Worm (Caenorhabditis elegans) whole organism, late embryonic: ENCODE measurements around the gene Y45F10C.1.

ENCODE experiments used
- C08G9.2 ChIP-seq: sonication (generic microtip); optimal IDR thresholded peaks from 2 replicates; lab custom pipeline; 2016; ENCODE audit warnings: mild to moderate bottlenecking, missing genetic modification characterization, moderate library complexity, missing compliant biosample characterization
- K09A11.1 ChIP-seq: sonication (generic microtip); optimal IDR thresholded peaks from 2 replicates; lab custom pipeline; 2017; ENCODE audit warnings: antibody characterized with exemption, mild to moderate bottlenecking, missing genetic modification characterization, missing compliant biosample characterization; ENCODE audit not compliant: insufficient read depth
- T23F11.4 ChIP-seq: fragments of 200-800 bp; sonication (Bioruptor generic); optimal IDR thresholded peaks from 2 replicates; lab custom pipeline; 2018; ENCODE audit warnings: mild to moderate bottlenecking, missing genetic modification characterization, missing compliant biosample characterization
- Y22D7AL.16 ChIP-seq: sonication (generic microtip); optimal IDR thresholded peaks from 2 replicates; lab custom pipeline; 2016; ENCODE audit warnings: missing genetic modification characterization, missing compliant biosample characterization
- ahr-1 ChIP-seq: sonication (generic microtip); optimal IDR thresholded peaks from 2 replicates; lab custom pipeline; 2016; ENCODE audit warnings: missing genetic modification characterization, missing compliant biosample characterization
- ama-1 ChIP-seq: fragments of 150-350 bp; optimal IDR thresholded peaks from 2 replicates; lab custom pipeline; 2014
- ceh-14 ChIP-seq: sonication (generic microtip); optimal IDR thresholded peaks from 2 replicates; lab custom pipeline; 2016; ENCODE audit warnings: missing genotype, missing genetic modification characterization, missing compliant biosample characterization
- ceh-18 ChIP-seq: sonication (generic microtip); optimal IDR thresholded peaks from 2 replicates; lab custom pipeline; 2016; ENCODE audit warnings: missing genetic modification characterization, missing compliant biosample characterization
- ceh-22 ChIP-seq: sonication (generic microtip); optimal IDR thresholded peaks from 2 replicates; lab custom pipeline; 2017; ENCODE audit warnings: missing biosample characterization, missing genetic modification characterization
- ceh-31 ChIP-seq: sonication (generic microtip); optimal IDR thresholded peaks from 2 replicates; lab custom pipeline; 2016; ENCODE audit warnings: missing genetic modification characterization, missing compliant biosample characterization
- che-1 ChIP-seq: sonication (generic microtip); optimal IDR thresholded peaks from 2 replicates; lab custom pipeline; 2016; ENCODE audit warnings: mild to moderate bottlenecking, missing genetic modification characterization, missing compliant biosample characterization
- dmd-4 ChIP-seq: sonication (generic microtip); optimal IDR thresholded peaks from 2 replicates; lab custom pipeline; 2016; ENCODE audit warnings: borderline replicate concordance, missing genetic modification characterization, missing compliant biosample characterization
- dve-1 ChIP-seq: sonication (generic microtip); optimal IDR thresholded peaks from 2 replicates; lab custom pipeline; 2017; ENCODE audit warnings: antibody characterized with exemption, mild to moderate bottlenecking, missing genetic modification characterization, missing compliant biosample characterization
- elt-2 ChIP-seq: sonication (generic microtip); optimal IDR thresholded peaks from 2 replicates; lab custom pipeline; 2016; ENCODE audit warnings: missing genetic modification reagents, missing genetic modification characterization, missing compliant biosample characterization
- elt-4 ChIP-seq: sonication (generic microtip); optimal IDR thresholded peaks from 2 replicates; lab custom pipeline; 2016; ENCODE audit warnings: missing genetic modification characterization, missing compliant biosample characterization
- fax-1 ChIP-seq: sonication (generic microtip); optimal IDR thresholded peaks from 2 replicates; lab custom pipeline; 2016; ENCODE audit warnings: missing genotype, missing genetic modification characterization, missing compliant biosample characterization
- gmeb-2 ChIP-seq: sonication (generic microtip); optimal IDR thresholded peaks from 2 replicates; lab custom pipeline; 2016; ENCODE audit warnings: missing genetic modification characterization, inconsistent platforms, missing compliant biosample characterization
- hlh-6 ChIP-seq: sonication (generic microtip); optimal IDR thresholded peaks from 2 replicates; lab custom pipeline; 2016; ENCODE audit warnings: missing genotype, missing genetic modification characterization, missing compliant biosample characterization
- hlh-8 ChIP-seq: sonication (generic microtip); optimal IDR thresholded peaks from 2 replicates; lab custom pipeline; 2016; ENCODE audit warnings: missing genotype, missing genetic modification characterization, missing compliant biosample characterization
- lim-6 ChIP-seq: sonication (generic microtip); optimal IDR thresholded peaks from 2 replicates; lab custom pipeline; 2016; ENCODE audit warnings: missing genetic modification characterization, missing compliant biosample characterization
- lin-11 ChIP-seq: fragments of 200-800 bp; sonication (Bioruptor generic); optimal IDR thresholded peaks from 2 replicates; lab custom pipeline; 2018; ENCODE audit warnings: mild to moderate bottlenecking, missing genetic modification characterization, missing compliant biosample characterization
- nfya-1 ChIP-seq: sonication (generic microtip); optimal IDR thresholded peaks from 2 replicates; lab custom pipeline; 2017; ENCODE audit warnings: missing genetic modification characterization, mild to moderate bottlenecking, missing compliant biosample characterization, antibody characterized with exemption, moderate library complexity
- nhr-11 ChIP-seq: fragments of 150-350 bp; optimal IDR thresholded peaks from 2 replicates; lab custom pipeline; 2014; ENCODE audit warnings: missing biosample characterization, missing genetic modification characterization
- pax-1 ChIP-seq: fragments of 150-350 bp; optimal IDR thresholded peaks from 2 replicates; lab custom pipeline; 2014; ENCODE audit warnings: missing biosample characterization, missing genetic modification characterization
- pha-2 ChIP-seq: sonication (generic microtip); optimal IDR thresholded peaks from 2 replicates; lab custom pipeline; 2017; ENCODE audit warnings: mild to moderate bottlenecking, missing genetic modification characterization, missing compliant biosample characterization
- pha-4 ChIP-seq: fragments of 150-350 bp; optimal IDR thresholded peaks from 2 replicates; lab custom pipeline; 2018; ENCODE audit warnings: missing biosample characterization, missing genetic modification reagents, missing genetic modification characterization
- pqm-1 ChIP-seq: sonication (generic microtip); optimal IDR thresholded peaks from 2 replicates; lab custom pipeline; 2016; ENCODE audit warnings: missing genetic modification characterization, missing compliant biosample characterization
- pros-1 ChIP-seq: fragments of 150-350 bp; optimal IDR thresholded peaks from 2 replicates; lab custom pipeline; 2014; ENCODE audit warnings: missing biosample characterization, missing genetic modification reagents, missing genetic modification characterization
- rnt-1 ChIP-seq: sonication (generic microtip); optimal IDR thresholded peaks from 2 replicates; lab custom pipeline; 2016; ENCODE audit warnings: missing genetic modification characterization, missing compliant biosample characterization
- sdc-2 ChIP-seq: sonication (generic microtip); optimal IDR thresholded peaks from 2 replicates; lab custom pipeline; 2016; ENCODE audit warnings: missing genotype, missing genetic modification characterization, missing compliant biosample characterization
- sox-2 ChIP-seq: fragments of 200-800 bp; sonication (Bioruptor generic); IDR thresholded peaks from 2 replicates; pipeline ENCODE4 v1.3.6; 2022; ENCODE audit warnings: missing genetic modification reagents, missing genetic modification characterization, missing compliant biosample characterization
- sox-4 ChIP-seq: sonication (generic microtip); optimal IDR thresholded peaks from 2 replicates; lab custom pipeline; 2017; ENCODE audit warnings: mild to moderate bottlenecking, missing genetic modification characterization, inconsistent platforms, missing compliant biosample characterization
- syd-9 ChIP-seq: sonication (generic microtip); optimal IDR thresholded peaks from 2 replicates; lab custom pipeline; 2016; ENCODE audit warnings: mild to moderate bottlenecking, missing genetic modification characterization, moderate library complexity, missing compliant biosample characterization
- tbx-7 ChIP-seq: sonication (generic microtip); optimal IDR thresholded peaks from 2 replicates; lab custom pipeline; 2016; ENCODE audit warnings: missing genotype, missing genetic modification characterization, missing compliant biosample characterization
- ttx-3 ChIP-seq: sonication (generic microtip); optimal IDR thresholded peaks from 2 replicates; lab custom pipeline; 2016; ENCODE audit warnings: missing genetic modification reagents, missing genetic modification characterization, missing compliant biosample characterization
- unc-55 ChIP-seq: sonication (generic microtip); optimal IDR thresholded peaks from 2 replicates; lab custom pipeline; 2017; ENCODE audit warnings: missing biosample characterization, missing genetic modification reagents, missing genetic modification characterization
- unc-86 ChIP-seq: sonication (generic microtip); optimal IDR thresholded peaks from 2 replicates; lab custom pipeline; 2016; ENCODE audit warnings: missing genetic modification characterization, missing compliant biosample characterization

Gene Y45F10C.1

DNA sequence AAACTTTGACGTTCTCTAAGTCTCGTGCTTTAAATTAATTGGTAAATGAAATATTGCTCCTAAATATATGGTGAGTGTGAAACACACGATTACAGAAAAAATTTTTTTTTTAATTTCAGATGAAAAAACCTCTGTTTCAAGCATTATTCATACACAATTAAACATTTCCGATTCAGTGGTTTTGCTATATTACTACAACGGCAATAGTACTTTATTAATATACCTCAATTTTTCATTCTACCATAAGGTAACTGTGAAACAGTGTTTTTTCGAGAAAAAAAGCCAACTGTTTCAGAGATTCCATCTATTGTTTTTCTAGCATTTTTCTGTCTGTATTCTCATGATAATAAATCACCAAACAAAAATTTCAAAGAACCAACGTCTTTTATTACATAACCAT is 41.5 kb upstream of the Y45F10C.1 start:
- no peak for TF ChIP-seq pax-1 (tag; lab: Kevin White, UChicago)
- TF ChIP-seq ceh-22 (tag; lab: Kevin White, UChicago) = no peak
- no peak for TF ChIP-seq pha-4 (tag; lab: Kevin White, UChicago)
- no peak for TF ChIP-seq ahr-1
- no peak for TF ChIP-seq dmd-4 (tag; lab: Kevin White, UChicago)
- no peak for TF ChIP-seq gmeb-2
- TF ChIP-seq tbx-7 (tag; lab: Kevin White, UChicago) = no peak
- no peak for TF ChIP-seq dve-1 (tag; lab: Kevin White, UChicago)
- no peak for TF ChIP-seq pqm-1 (tag; lab: Kevin White, UChicago)
- no peak for TF ChIP-seq Y22D7AL.16
- no peak for TF ChIP-seq lim-6 (tag; lab: Kevin White, UChicago)
- TF ChIP-seq rnt-1 = no peak
- no peak for TF ChIP-seq nhr-11 (tag; lab: Kevin White, UChicago)
- no peak for TF ChIP-seq nfya-1 (tag; lab: Kevin White, UChicago)
- no peak for TF ChIP-seq K09A11.1 (tag; lab: Kevin White, UChicago)

DNA sequence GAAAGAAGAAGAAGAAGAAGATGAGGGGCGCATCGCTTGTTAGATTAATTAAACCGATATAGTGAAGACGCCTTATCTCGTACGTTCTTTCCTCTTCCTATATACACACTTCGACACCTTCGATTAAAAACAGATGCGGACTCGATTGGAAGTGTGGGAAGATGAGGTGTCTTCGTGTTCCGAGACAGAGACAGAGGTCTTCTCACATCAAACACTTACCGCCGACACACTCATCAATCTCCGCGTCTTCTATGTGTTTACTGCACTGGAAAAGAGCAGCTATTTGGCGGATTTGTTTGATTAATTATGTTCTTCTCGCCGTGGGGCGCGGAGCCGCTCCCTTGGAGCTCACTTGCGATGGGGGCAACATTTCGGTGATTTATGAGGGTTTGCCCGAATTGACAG is 40.0 kb upstream of the Y45F10C.1 start:
- TF ChIP-seq ceh-31 (tag; lab: Kevin White, UChicago) (no peak), C08G9.2 (tag; lab: Kevin White, UChicago) (no peak), hlh-8 (tag; lab: Kevin White, UChicago) (peak; percentile 11), pqm-1 (tag; lab: Kevin White, UChicago) (no peak), dve-1 (tag; lab: Kevin White, UChicago) (no peak), fax-1 (tag; lab: Kevin White, UChicago) (no peak), unc-55 (peak; percentile 93), syd-9 (tag; lab: Kevin White, UChicago) (no peak), ceh-18 (tag; lab: Kevin White, UChicago) (peak; percentile 36), ceh-14 (tag; lab: Kevin White, UChicago) (no peak), rnt-1 (peak; percentile 62), elt-2 (tag; lab: Kevin White, UChicago) (no peak)

DNA sequence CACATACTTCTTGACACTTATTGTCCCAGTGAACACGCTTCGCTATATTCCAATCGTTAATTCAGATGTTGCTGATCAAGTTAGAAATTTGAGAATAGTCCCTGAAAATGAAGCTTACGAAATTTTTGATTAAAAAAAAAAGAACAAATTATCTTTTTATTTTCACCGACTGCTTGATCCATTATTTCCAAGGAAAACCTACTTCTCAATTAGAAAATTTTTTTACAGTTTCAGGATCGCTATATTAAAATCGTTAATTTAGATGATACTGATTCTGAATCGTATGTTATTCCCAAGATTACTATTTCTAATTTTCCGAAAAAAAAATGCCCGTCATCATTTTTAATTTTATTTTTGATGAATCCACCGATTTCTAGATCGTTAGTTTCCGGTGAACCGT is 39.3 kb upstream of the Y45F10C.1 start, which contains the start of gene T23G4.127:
TSS of gene T23G4.127 (minus strand) at position 101 of the 400 bp plus-strand sequence.
- TF ChIP-seq syd-9 (tag; lab: Kevin White, UChicago) (no peak), sdc-2 (tag; lab: Kevin White, UChicago) (no peak), ttx-3 (no peak)

DNA sequence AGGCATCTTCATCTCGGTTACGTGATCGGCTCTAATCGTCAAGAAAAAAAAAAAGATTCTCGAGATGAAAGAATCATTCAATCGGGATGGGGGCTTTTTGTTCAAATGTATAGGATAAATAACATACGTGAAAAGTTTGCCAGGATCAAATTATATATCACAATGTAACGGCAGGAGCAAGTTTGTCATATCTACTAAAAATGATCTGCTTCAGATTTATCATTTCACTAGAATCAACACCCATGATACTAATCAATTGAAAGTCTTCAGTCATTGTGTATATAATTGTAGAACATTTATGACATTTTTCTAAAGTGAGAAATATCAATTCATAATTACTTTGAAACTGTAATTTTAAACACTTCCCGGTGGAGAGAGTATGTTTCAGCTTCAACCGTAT is 37.6 kb upstream of the Y45F10C.1 start:
- TF ChIP-seq unc-86 (tag; lab: Kevin White, UChicago) = no peak
- TF ChIP-seq elt-4 = no peak
- no peak for TF ChIP-seq pros-1 (tag; lab: Kevin White, UChicago)
- no peak for TF ChIP-seq sox-2 (GFP tag; lab: Robert Waterston, UW)
- no peak for TF ChIP-seq hlh-6
- no peak for TF ChIP-seq unc-55
- no peak for TF ChIP-seq ama-1 (lab: Kevin White, UChicago)
- TF ChIP-seq che-1 (tag; lab: Kevin White, UChicago) = no peak
- TF ChIP-seq sox-4 (tag; lab: Kevin White, UChicago) = no peak
- TF ChIP-seq pha-2 = no peak
- TF ChIP-seq lin-11 (tag; lab: Kevin White, UChicago) = no peak
- TF ChIP-seq T23F11.4 (GFP tag; lab: Kevin White, UChicago) = no peak
- TF ChIP-seq sdc-2 (tag; lab: Kevin White, UChicago) = no peak
